Fruit fly (Drosophila melanogaster): ENCODE results near the gene cysu.

- no peak for TF ChIP-seq salr (GFP tag; optimal IDR thresholded peaks at IDR 0.05)
- TF ChIP-seq OdsH (GFP tag; optimal IDR thresholded peaks at IDR 0.05) = no peak
- no peak for TF ChIP-seq Eip78C (GFP tag)
- no peak for TF ChIP-seq CG11902 (GFP tag; optimal IDR thresholded peaks at IDR 0.05)
- TF ChIP-seq Ets21C (GFP tag; optimal IDR thresholded peaks at IDR 0.05) = no peak
- TF ChIP-seq CG1621 (tag; optimal IDR thresholded peaks at IDR 0.05) = no peak
Measured at dm6 chr3R:17422102-17422501, 3.5 kb upstream of the cysu start, which contains the start of gene CG14332.

All from whole organism, prepupa.